Fruit fly (Drosophila melanogaster) whole organism, embryonic: Measurements from ENCODE around the gene Nph.

Experiments used
- Aef1 ChIP-seq: fragments of 200-800 bp; sonication (Bioruptor generic); IDR thresholded peaks from 3 replicates; pipeline ENCODE4 v1.3.6; 2022; ENCODE audit warnings: missing biosample characterization, missing genetic modification characterization
- CG11247 ChIP-seq: fragments of 200-800 bp; sonication (Bioruptor generic); IDR thresholded peaks from 2 replicates; pipeline ENCODE4 v1.3.6; 2022; ENCODE audit warnings: missing biosample characterization, missing genetic modification characterization
- CG11504 ChIP-seq: fragments of 200-800 bp; sonication (Bioruptor generic); optimal IDR thresholded peaks from 3 replicates; lab custom pipeline; 2019; ENCODE audit warnings: missing biosample characterization, mild to moderate bottlenecking, missing genetic modification characterization, moderate library complexity
- CG11696 ChIP-seq: fragments of 200-800 bp; sonication (Bioruptor generic); IDR thresholded peaks from 2 replicates; pipeline ENCODE4 v1.3.6; 2022; ENCODE audit warnings: missing biosample characterization, missing genetic modification characterization
- CG11723 ChIP-seq: fragments of 200-800 bp; sonication (Bioruptor generic); optimal IDR thresholded peaks from 2 replicates; lab custom pipeline; 2017; ENCODE audit warnings: missing biosample characterization, mild to moderate bottlenecking, missing genetic modification characterization
- CG14050 ChIP-seq: fragments of 200-800 bp; sonication (Bioruptor generic); IDR thresholded peaks from 3 replicates; pipeline ENCODE4 v1.3.6; 2022; ENCODE audit warnings: missing biosample characterization, missing genetic modification characterization
- CG15073 ChIP-seq: fragments of 200-800 bp; sonication (Bioruptor generic); optimal IDR thresholded peaks from 2 replicates; lab custom pipeline; 2016; ENCODE audit warnings: missing biosample characterization, missing genetic modification characterization
- CG1529 ChIP-seq: fragments of 200-800 bp; sonication (Bioruptor generic); optimal IDR thresholded peaks from 3 replicates; lab custom pipeline; 2018; ENCODE audit warnings: missing biosample characterization, missing genetic modification characterization
- CG15479 ChIP-seq: fragments of 200-800 bp; sonication (Bioruptor generic); optimal IDR thresholded peaks from 3 replicates; lab custom pipeline; 2019; ENCODE audit warnings: missing biosample characterization, mild to moderate bottlenecking, missing genetic modification characterization, moderate library complexity
- CG1602 ChIP-seq: fragments of 200-800 bp; sonication (Bioruptor generic); optimal IDR thresholded peaks from 3 replicates; lab custom pipeline; 2016; ENCODE audit warnings: missing biosample characterization, missing genetic modification characterization
- CG17186 ChIP-seq: fragments of 200-800 bp; sonication (Bioruptor generic); optimal IDR thresholded peaks from 3 replicates; lab custom pipeline; 2017; ENCODE audit warnings: missing biosample characterization, missing genetic modification reagents, missing genetic modification characterization
- CG17361 ChIP-seq: fragments of 200-800 bp; sonication (Bioruptor generic); IDR thresholded peaks from 3 replicates; pipeline ENCODE4 v1.3.6; 2022; ENCODE audit warnings: missing biosample characterization, missing genetic modification characterization
- CG2712 ChIP-seq: fragments of 200-800 bp; optimal IDR thresholded peaks from 3 replicates; lab custom pipeline; 2019; ENCODE audit warnings: missing biosample characterization, mild to moderate bottlenecking, missing genetic modification characterization, moderate library complexity
- CG30403 ChIP-seq: fragments of 200-800 bp; sonication (Bioruptor generic); optimal IDR thresholded peaks from 3 replicates; lab custom pipeline; 2016; ENCODE audit warnings: missing biosample characterization, missing genetic modification characterization
- CG34224 ChIP-seq: fragments of 200-800 bp; sonication (Bioruptor generic); IDR thresholded peaks from 3 replicates; pipeline ENCODE4 v1.3.6; 2022; ENCODE audit warnings: missing biosample characterization, missing genetic modification characterization; ENCODE audit not compliant: partially characterized antibody
- CG3726 ChIP-seq: fragments of 200-800 bp; sonication (Bioruptor generic); IDR thresholded peaks from 3 replicates; pipeline ENCODE4, ENCODE4 v1.3.6; 2022; ENCODE audit warnings: missing biosample characterization, missing genetic modification characterization
- CG42726 ChIP-seq: fragments of 200-800 bp; sonication (Bioruptor generic); IDR thresholded peaks from 2 replicates; pipeline ENCODE4 v1.3.6; 2022; ENCODE audit warnings: missing biosample characterization, missing genetic modification characterization; ENCODE audit not compliant: partially characterized antibody
- CG6654 ChIP-seq: fragments of 200-800 bp; sonication (Bioruptor generic); optimal IDR thresholded peaks from 2 replicates; lab custom pipeline; 2017; ENCODE audit warnings: missing biosample characterization, mild to moderate bottlenecking, missing genetic modification characterization
- CG7372 ChIP-seq: fragments of 200-800 bp; sonication (Bioruptor generic); IDR thresholded peaks from 2 replicates; pipeline ENCODE4 v1.3.6; 2022; ENCODE audit warnings: missing biosample characterization, missing genetic modification characterization
- Dp ChIP-seq: fragments of 200-800 bp; sonication (Bioruptor generic); optimal IDR thresholded peaks from 2 replicates; lab custom pipeline; 2018; ENCODE audit warnings: missing biosample characterization, mild to moderate bottlenecking, missing genetic modification characterization, moderate library complexity
- Dref ChIP-seq: fragments of 200-800 bp; sonication (Bioruptor generic); IDR thresholded peaks from 2 replicates; pipeline ENCODE4 v1.3.6; 2022; ENCODE audit warnings: missing biosample characterization, missing genetic modification characterization
- Ets97D ChIP-seq: fragments of 200-800 bp; sonication (Bioruptor generic); optimal IDR thresholded peaks from 3 replicates; lab custom pipeline; 2016; ENCODE audit warnings: missing biosample characterization, missing genetic modification characterization
- Fer3 ChIP-seq: fragments of 200-800 bp; sonication (Bioruptor generic); optimal IDR thresholded peaks from 2 replicates; lab custom pipeline; 2018; ENCODE audit warnings: missing biosample characterization, mild to moderate bottlenecking, missing genetic modification characterization, moderate library complexity
- H15 ChIP-seq: fragments of 200-800 bp; sonication (Bioruptor generic); IDR thresholded peaks from 3 replicates; pipeline ENCODE4 v1.3.6; 2022; ENCODE audit warnings: missing biosample characterization, missing genetic modification characterization
- HHEX ChIP-seq: fragments of 200-800 bp; sonication (Bioruptor generic); optimal IDR thresholded peaks from 3 replicates; lab custom pipeline; 2017; ENCODE audit warnings: missing biosample characterization, mild to moderate bottlenecking, missing genetic modification characterization, missing genetic modification reagents
- HmgD ChIP-seq: fragments of 200-800 bp; sonication (Bioruptor generic); optimal IDR thresholded peaks from 3 replicates; lab custom pipeline; 2016; ENCODE audit warnings: missing biosample characterization, missing genetic modification characterization
- Hr78 ChIP-seq, 2 experiments: fragments of 200-800 bp in 1 of 2; fragments of >200 bp in 1 of 2; sonication (Bioruptor generic) in 1 of 2; optimal IDR thresholded peaks; 2 replicates each; lab custom pipeline; 2017 to 2019; ENCODE audit warnings: missing biosample characterization in 2 of 2, missing genetic modification characterization in 2 of 2, mild to moderate bottlenecking in 1 of 2, moderate library complexity in 1 of 2
- Lpt ChIP-seq: fragments of >200 bp; optimal IDR thresholded peaks from 2 replicates; lab custom pipeline; 2018; ENCODE audit warnings: missing biosample characterization, missing genetic modification characterization
- MBD-R2 ChIP-seq: fragments of 200-800 bp; sonication (Bioruptor generic); IDR thresholded peaks from 2 replicates; pipeline ENCODE4 v1.3.6; 2022; ENCODE audit warnings: missing biosample characterization, missing genetic modification characterization
- MESR4 ChIP-seq: fragments of 200-800 bp; sonication (Bioruptor generic); optimal IDR thresholded peaks from 2 replicates; lab custom pipeline; 2018; ENCODE audit warnings: missing biosample characterization, mild to moderate bottlenecking, missing genetic modification characterization, moderate library complexity
- Meics ChIP-seq: fragments of 200-800 bp; sonication (Bioruptor generic); optimal IDR thresholded peaks from 2 replicates; lab custom pipeline; 2017; ENCODE audit warnings: missing biosample characterization, mild to moderate bottlenecking, missing genetic modification characterization
- Nf-YA ChIP-seq: fragments of 200-800 bp; sonication (Bioruptor generic); IDR thresholded peaks from 2 replicates; pipeline ENCODE4 v1.3.6; 2022; ENCODE audit warnings: missing biosample characterization, missing genetic modification characterization
- Ravus ChIP-seq: fragments of 200-800 bp; sonication (Bioruptor generic); IDR thresholded peaks from 2 replicates; pipeline ENCODE4 v1.3.6; 2022; ENCODE audit warnings: missing biosample characterization, missing genetic modification characterization
- Spps ChIP-seq: fragments of 200-800 bp; sonication (Bioruptor generic); optimal IDR thresholded peaks from 2 replicates; lab custom pipeline; 2018; ENCODE audit warnings: missing biosample characterization, mild to moderate bottlenecking, missing genetic modification characterization
- al ChIP-seq: fragments of 200-800 bp; sonication (Bioruptor generic); IDR thresholded peaks from 2 replicates; pipeline ENCODE4 v1.3.6; 2022; ENCODE audit warnings: missing biosample characterization, missing genetic modification characterization
- ash1 ChIP-seq: fragments of 200-800 bp; sonication (Bioruptor generic); optimal IDR thresholded peaks from 2 replicates; lab custom pipeline; 2018; ENCODE audit warnings: missing biosample characterization, mild to moderate bottlenecking, missing genetic modification characterization
- cad ChIP-seq: fragments of >200 bp; optimal IDR thresholded peaks from 2 replicates; lab custom pipeline; 2017; ENCODE audit warnings: missing biosample characterization, missing genetic modification characterization
- chn ChIP-seq: fragments of 200-800 bp; sonication (Bioruptor generic); optimal IDR thresholded peaks from 2 replicates; lab custom pipeline; 2016; ENCODE audit warnings: missing biosample characterization, missing genetic modification characterization
- corto ChIP-seq: fragments of 200-800 bp; sonication (Bioruptor generic); optimal IDR thresholded peaks from 2 replicates; lab custom pipeline; 2016; ENCODE audit warnings: missing biosample characterization, mild to moderate bottlenecking, missing genetic modification characterization, moderate library complexity
- dati ChIP-seq: fragments of 200-800 bp; sonication (Bioruptor generic); IDR thresholded peaks from 2 replicates; pipeline ENCODE4 v1.3.6; 2022; ENCODE audit warnings: missing biosample characterization, missing genetic modification characterization
- exex ChIP-seq: fragments of 200-800 bp; sonication (Bioruptor generic); optimal IDR thresholded peaks from 4 replicates; lab custom pipeline; 2018; ENCODE audit warnings: missing biosample characterization, mild to moderate bottlenecking, missing genetic modification characterization, moderate library complexity
- gcm ChIP-seq: fragments of 200-800 bp; sonication (Bioruptor generic); optimal IDR thresholded peaks from 2 replicates; lab custom pipeline; 2019; ENCODE audit warnings: missing biosample characterization, mild to moderate bottlenecking, missing genetic modification characterization, moderate library complexity
- gfzf ChIP-seq: fragments of 200-800 bp; sonication (Bioruptor generic); optimal IDR thresholded peaks from 2 replicates; lab custom pipeline; 2016; ENCODE audit warnings: missing biosample characterization, mild to moderate bottlenecking, missing genetic modification characterization, moderate library complexity
- gsb ChIP-seq: fragments of 200-800 bp; sonication (Bioruptor generic); IDR thresholded peaks from 2 replicates; pipeline ENCODE4 v1.3.6; 2022; ENCODE audit warnings: missing biosample characterization, missing genetic modification characterization
- lab ChIP-seq: fragments of 200-800 bp; sonication (Bioruptor generic); optimal IDR thresholded peaks from 3 replicates; lab custom pipeline; 2017; ENCODE audit warnings: missing biosample characterization, missing genetic modification characterization, mild to moderate bottlenecking, moderate library complexity, missing genetic modification reagents
- nerfin-2 ChIP-seq: fragments of 200-800 bp; sonication (Bioruptor generic); IDR thresholded peaks from 2 replicates; pipeline ENCODE4 v1.3.6; 2022; ENCODE audit warnings: missing biosample characterization, missing genetic modification characterization; ENCODE audit not compliant: partially characterized antibody
- run ChIP-seq: fragments of 200-800 bp; sonication (Bioruptor generic); optimal IDR thresholded peaks from 3 replicates; lab custom pipeline; 2018; ENCODE audit warnings: missing biosample characterization, mild to moderate bottlenecking, missing genetic modification characterization
- sim ChIP-seq: fragments of 200-800 bp; sonication (Bioruptor generic); IDR thresholded peaks from 2 replicates; pipeline ENCODE4 v1.3.6; 2022; ENCODE audit warnings: missing biosample characterization, missing genetic modification characterization
- sima ChIP-seq: fragments of 200-800 bp; sonication (Bioruptor generic); optimal IDR thresholded peaks from 2 replicates; lab custom pipeline; 2016; ENCODE audit warnings: missing biosample characterization, missing genetic modification characterization
- trem ChIP-seq: fragments of 200-800 bp; optimal IDR thresholded peaks from 3 replicates; lab custom pipeline; 2019; ENCODE audit warnings: missing biosample characterization, mild to moderate bottlenecking, missing genetic modification characterization, moderate library complexity
- wor ChIP-seq: fragments of 200-800 bp; sonication (Bioruptor generic); IDR thresholded peaks from 2 replicates; pipeline ENCODE4 v1.3.6; 2022; ENCODE audit warnings: missing biosample characterization, missing genetic modification characterization
- zen ChIP-seq: fragments of 200-800 bp; sonication (Bioruptor generic); optimal IDR thresholded peaks from 3 replicates; lab custom pipeline; 2018; ENCODE audit warnings: missing biosample characterization, mild to moderate bottlenecking, missing genetic modification characterization, moderate library complexity

Gene Nph

dm6 chr3R:29993134-29993533 lies 11.5 kb downstream of the Nph start, which contains the start of gene Acph-1:
Acph-1 (minus strand) TSS chr3R:29993411.
- TF ChIP-seq nerfin-2 (GFP tag; lab: Robert Waterston, UW) (no peak; the same call in 1 of the 2 replicates), CG6654 (GFP tag; lab: Kevin White, UChicago) (no peak), HHEX (GFP tag; lab: Kevin White, UChicago) (no peak), CG11247 (no peak), CG1602 (no peak), Spps (tag; lab: Kevin White, UChicago) (no peak), run (tag; lab: Kevin White, UChicago) (no peak), CG11504 (tag; lab: Kevin White, UChicago) (no peak), dati (GFP tag; lab: Robert Waterston, UW) (no peak), Meics (no peak), MBD-R2 (peak; percentile 41), CG7372 (GFP tag; lab: Robert Waterston, UW) (no peak), CG30403 (GFP tag; lab: Kevin White, UChicago) (no peak), cad (GFP tag; lab: Kevin White, UChicago) (no peak), exex (tag; lab: Kevin White, UChicago) (no peak), MESR4 (peak; percentile 62), CG11723 (GFP tag; lab: Kevin White, UChicago) (no peak), Ravus (GFP tag; lab: Robert Waterston, UW) (no peak), CG2712 (tag; lab: Kevin White, UChicago) (no peak), Lpt (GFP tag; lab: Kevin White, UChicago) (no peak), CG17361 (GFP tag; lab: Robert Waterston, UW) (no peak), H15 (GFP tag; lab: Robert Waterston, UW) (no peak), CG11696 (GFP tag; lab: Robert Waterston, UW) (no peak), lab (GFP tag; lab: Kevin White, UChicago) (no peak), corto (GFP tag; lab: Kevin White, UChicago) (no peak), HmgD (GFP tag; lab: Kevin White, UChicago) (no peak), CG34224 (GFP tag; lab: Robert Waterston, UW) (0 out of 3 replicates have a peak, but pooled peaks have one; percentile 40), Fer3 (tag; lab: Kevin White, UChicago) (no peak), Hr78 (GFP tag; optimal IDR thresholded peaks at IDR 0.05; lab: Kevin White, UChicago) (no peak), chn (no peak), Dref (GFP tag; lab: Robert Waterston, UW) (peak; percentile 69), gsb (GFP tag; lab: Robert Waterston, UW) (no peak), CG15073 (GFP tag; lab: Kevin White, UChicago) (no peak), zen (tag; lab: Kevin White, UChicago) (no peak), sim (GFP tag; lab: Robert Waterston, UW) (no peak), wor (GFP tag; lab: Robert Waterston, UW) (no peak), CG14050 (GFP tag; lab: Robert Waterston, UW) (no peak), gfzf (GFP tag; lab: Kevin White, UChicago) (peak; percentile 4), Aef1 (no peak), ash1 (no peak), CG42726 (GFP tag; lab: Robert Waterston, UW) (no peak), sima (GFP tag; lab: Kevin White, UChicago) (no peak), Ets97D (no peak), al (GFP tag; lab: Robert Waterston, UW) (no peak), CG3726 (no peak), Nf-YA (GFP tag; lab: Robert Waterston, UW) (no peak), gcm (no peak), CG17186 (GFP tag; lab: Kevin White, UChicago) (no peak), CG15479 (GFP tag; lab: Kevin White, UChicago) (no peak), trem (tag; lab: Kevin White, UChicago) (no peak), CG1529 (no peak), Dp (GFP tag; lab: Kevin White, UChicago) (peak; percentile 82)
